Worm (Caenorhabditis elegans) whole organism, mixed stage, embryonic: ENCODE data around the gene Y39B6A.41.

Experiments
- blmp-1 ChIP-seq: fragments of 150-350 bp; optimal IDR thresholded peaks from 2 replicates; lab custom pipeline; 2014; ENCODE audit warnings: missing biosample characterization, missing genetic modification characterization
- elt-1 ChIP-seq: sonication (generic microtip); optimal IDR thresholded peaks from 2 replicates; lab custom pipeline; 2017; ENCODE audit warnings: missing genetic modification characterization, mild to moderate bottlenecking, missing compliant biosample characterization, antibody characterized with exemption, moderate library complexity, borderline replicate concordance; ENCODE audit not compliant: insufficient read depth
- elt-3 ChIP-seq: fragments of 150-350 bp; optimal IDR thresholded peaks from 2 replicates; lab custom pipeline; 2014; ENCODE audit warnings: missing biosample characterization, missing genetic modification characterization
- lin-13 ChIP-seq: fragments of 150-350 bp; optimal IDR thresholded peaks from 2 replicates; lab custom pipeline; 2014; ENCODE audit warnings: missing biosample characterization, missing genetic modification characterization
- lin-32 ChIP-seq: fragments of 200-800 bp; sonication (Bioruptor generic); optimal IDR thresholded peaks from 2 replicates; lab custom pipeline; 2018; ENCODE audit warnings: mild to moderate bottlenecking, missing genetic modification characterization, missing compliant biosample characterization
- mep-1 ChIP-seq: fragments of 150-350 bp; optimal IDR thresholded peaks from 2 replicates; lab custom pipeline; 2017; ENCODE audit warnings: missing biosample characterization, missing genetic modification reagents, missing genetic modification characterization, inconsistent platforms
- nhr-237 ChIP-seq: fragments of 150-350 bp; optimal IDR thresholded peaks from 2 replicates; lab custom pipeline; 2014; ENCODE audit warnings: missing biosample characterization, missing genetic modification characterization
- nhr-76 ChIP-seq: sonication (generic microtip); optimal IDR thresholded peaks from 2 replicates; lab custom pipeline; 2017; ENCODE audit warnings: missing biosample characterization, missing genetic modification characterization
- sem-2 ChIP-seq: fragments of 200-800 bp; sonication (Bioruptor generic); optimal IDR thresholded peaks from 2 replicates; lab custom pipeline; 2018; ENCODE audit warnings: mild to moderate bottlenecking, missing genetic modification characterization, missing compliant biosample characterization
- snpc-4 ChIP-seq: fragments of 150-350 bp; optimal IDR thresholded peaks from 2 replicates; lab custom pipeline; 2014; ENCODE audit warnings: missing biosample characterization, missing genetic modification characterization
- unc-62 ChIP-seq: fragments of 150-350 bp; optimal IDR thresholded peaks from 2 replicates; lab custom pipeline; 2014; ENCODE audit warnings: missing biosample characterization, missing genetic modification reagents, missing genetic modification characterization
- ztf-11 ChIP-seq: fragments of 150-350 bp; optimal IDR thresholded peaks from 2 replicates; lab custom pipeline; 2014; ENCODE audit warnings: missing biosample characterization, missing genetic modification characterization

DNA sequence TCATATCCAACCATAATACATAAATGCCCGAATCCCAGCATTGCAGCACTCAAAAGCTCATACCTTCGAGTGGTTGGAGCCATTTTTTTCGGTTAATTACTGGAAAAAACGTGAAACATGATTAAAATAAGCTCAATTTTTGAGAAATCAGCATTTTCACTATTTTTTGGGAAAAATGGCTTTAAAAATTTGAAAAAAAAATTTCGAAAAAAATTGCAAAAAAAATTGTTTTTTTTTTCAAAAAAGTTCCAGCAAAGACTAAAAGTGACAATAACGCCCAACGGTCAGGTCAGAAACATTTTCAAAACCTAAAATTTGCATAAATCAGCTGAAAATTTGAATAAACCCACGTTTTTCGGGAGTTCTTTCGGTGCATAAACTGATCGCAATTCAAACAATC is 46.9 kb upstream of the Y39B6A.41 start, which contains the start of gene Y39B6A.29:
- TF ChIP-seq sem-2 (GFP tag; lab: Kevin White, UChicago) (no peak), mep-1 (no peak), ztf-11 (tag; lab: Kevin White, UChicago) (no peak), nhr-76 (tag; lab: Kevin White, UChicago) (no peak), snpc-4 (tag; lab: Kevin White, UChicago) (no peak), unc-62 (GFP tag; lab: Kevin White, UChicago) (no peak), nhr-237 (tag; lab: Kevin White, UChicago) (no peak), lin-13 (tag; lab: Kevin White, UChicago) (no peak), elt-3 (no peak), blmp-1 (no peak), lin-32 (GFP tag; lab: Kevin White, UChicago) (no peak), elt-1 (no peak)
